Worm (Caenorhabditis elegans) whole organism, L4 larva: ENCODE measurements around the gene F40F8.4.

Source experiments
- F44E2.7 ChIP-seq: fragments of 200-800 bp; sonication (Bioruptor generic); IDR thresholded peaks from 2 replicates; pipeline ENCODE4 v2.1.2; 2022; ENCODE audit warnings: missing genetic modification characterization, missing compliant biosample characterization
- F49E8.2 ChIP-seq: sonication (generic microtip); optimal IDR thresholded peaks from 2 replicates; lab custom pipeline; 2016; ENCODE audit warnings: missing compliant biosample characterization, mild to moderate bottlenecking, missing genetic modification characterization, borderline replicate concordance
- R02D3.7 ChIP-seq: fragments of 150-350 bp; sonication (generic microtip); optimal IDR thresholded peaks from 3 replicates; lab custom pipeline; 2014; ENCODE audit warnings: missing biosample characterization, missing genetic modification characterization
- T20F7.1 ChIP-seq: fragments of 200-800 bp; sonication (Bioruptor generic); optimal IDR thresholded peaks from 2 replicates; lab custom pipeline; 2018; ENCODE audit warnings: mild to moderate bottlenecking, missing genetic modification characterization, missing compliant biosample characterization
- T26A8.4 ChIP-seq: fragments of 200-800 bp; sonication (Bioruptor generic); IDR thresholded peaks from 2 replicates; pipeline ENCODE4 v1.3.6; 2022; ENCODE audit warnings: missing genetic modification characterization, missing compliant biosample characterization
- aha-1 ChIP-seq: fragments of 150-350 bp; peaks from one replicate; lab custom pipeline; 2014; ENCODE audit warnings: missing biosample characterization, missing genetic modification characterization
- ceh-28 ChIP-seq: fragments of 150-350 bp; optimal IDR thresholded peaks from 2 replicates; lab custom pipeline; 2014; ENCODE audit warnings: missing biosample characterization, missing genetic modification reagents, missing genetic modification characterization
- ceh-44 ChIP-seq: fragments of 200-800 bp; sonication (Bioruptor generic); IDR thresholded peaks from 2 replicates; pipeline ENCODE4 v1.3.6; 2022; ENCODE audit warnings: missing genetic modification reagents, missing genetic modification characterization, missing compliant biosample characterization
- ces-1 ChIP-seq: fragments of 150-350 bp; sonication (generic microtip); optimal IDR thresholded peaks from 4 replicates; lab custom pipeline; 2014; ENCODE audit warnings: missing biosample characterization, missing genetic modification reagents, missing genetic modification characterization
- daf-16 ChIP-seq, 3 experiments: sonication (generic microtip); optimal IDR thresholded peaks; 2 replicates each; lab custom pipeline; 2016 to 2017; ENCODE audit warnings: missing genetic modification characterization in 3 of 3, missing genetic modification reagents in 3 of 3, mild to moderate bottlenecking in 2 of 3, missing compliant biosample characterization in 2 of 3, missing biosample characterization in 1 of 3, moderate library complexity in 1 of 3
- daf-19 ChIP-seq: fragments of 200-800 bp; sonication (Bioruptor generic); conservative IDR thresholded peaks from 2 replicates; pipeline ENCODE4 v1.3.6; 2022; ENCODE audit warnings: missing genetic modification characterization, missing compliant biosample characterization
- dpl-1 ChIP-seq: fragments of 150-350 bp; optimal IDR thresholded peaks from 2 replicates; lab custom pipeline; 2014; ENCODE audit warnings: missing biosample characterization, missing genetic modification reagents, missing genetic modification characterization
- dve-1 ChIP-seq: sonication (generic microtip); optimal IDR thresholded peaks from 2 replicates; lab custom pipeline; 2017; ENCODE audit warnings: antibody characterized with exemption, mild to moderate bottlenecking, missing genetic modification characterization, missing compliant biosample characterization; ENCODE audit not compliant: insufficient read depth
- egl-43 ChIP-seq: fragments of 200-800 bp; sonication (Bioruptor generic); IDR thresholded peaks from 2 replicates; pipeline ENCODE4 v1.3.6; 2022; ENCODE audit warnings: missing genetic modification reagents, missing genetic modification characterization, missing compliant biosample characterization
- hlh-11 ChIP-seq: fragments of 200-800 bp; sonication (Bioruptor generic); optimal IDR thresholded peaks from 2 replicates; lab custom pipeline; 2018; ENCODE audit warnings: mild to moderate bottlenecking, missing genetic modification characterization, missing compliant biosample characterization
- hlh-30 ChIP-seq: sonication (generic microtip); optimal IDR thresholded peaks from 2 replicates; lab custom pipeline; 2017; ENCODE audit warnings: antibody characterized with exemption, mild to moderate bottlenecking, missing genetic modification characterization, missing compliant biosample characterization; ENCODE audit not compliant: insufficient read depth
- jun-1 ChIP-seq: fragments of 150-350 bp; optimal IDR thresholded peaks from 2 replicates; lab custom pipeline; 2014; ENCODE audit warnings: missing biosample characterization, missing genetic modification reagents, missing genetic modification characterization
- lsy-2 ChIP-seq, 2 experiments: fragments of 150-350 bp in 1 of 2; sonication (generic microtip) in 1 of 2; optimal IDR thresholded peaks; 2 replicates each; lab custom pipeline; 2014 to 2017; ENCODE audit warnings: missing biosample characterization in 2 of 2, missing genetic modification characterization in 2 of 2
- mes-2 ChIP-seq: sonication (generic microtip); optimal IDR thresholded peaks from 2 replicates; lab custom pipeline; 2016; ENCODE audit warnings: missing genotype, mild to moderate bottlenecking, missing genetic modification characterization, missing compliant biosample characterization; ENCODE audit not compliant: poor library complexity, severe bottlenecking
- mxl-2 ChIP-seq: fragments of 200-800 bp; sonication (Bioruptor generic); conservative IDR thresholded peaks from 2 replicates; pipeline ENCODE4 v1.3.6; 2022; ENCODE audit warnings: missing genetic modification reagents, missing genetic modification characterization, missing compliant biosample characterization
- nhr-111 ChIP-seq: fragments of 200-800 bp; sonication (Bioruptor generic); optimal IDR thresholded peaks from 2 replicates; lab custom pipeline; 2018; ENCODE audit warnings: mild to moderate bottlenecking, missing genetic modification characterization, missing compliant biosample characterization
- nhr-25 ChIP-seq: sonication (generic microtip); optimal IDR thresholded peaks from 2 replicates; lab custom pipeline; 2017; ENCODE audit warnings: missing genetic modification characterization, mild to moderate bottlenecking, missing compliant biosample characterization, antibody characterized with exemption, moderate library complexity, borderline replicate concordance; ENCODE audit not compliant: insufficient read depth
- nhr-28 ChIP-seq: fragments of 150-350 bp; optimal IDR thresholded peaks from 2 replicates; lab custom pipeline; 2014; ENCODE audit warnings: missing biosample characterization, missing genetic modification characterization
- nhr-48 ChIP-seq: sonication (generic microtip); optimal IDR thresholded peaks from 2 replicates; lab custom pipeline; 2016; ENCODE audit warnings: mild to moderate bottlenecking, missing genetic modification characterization, missing compliant biosample characterization
- pha-4 ChIP-seq, 2 experiments: fragments of 150-350 bp in 1 of 2; fragments of 200-800 bp in 1 of 2; sonication (Bioruptor generic) in 1 of 2; IDR thresholded peaks in 1 of 2; optimal IDR thresholded peaks in 1 of 2; 2 replicates each; pipeline versions ENCODE4 v1.3.6 to Lab custom; 2014 to 2022; ENCODE audit warnings: missing genetic modification characterization in 2 of 2, missing genetic modification reagents in 2 of 2, missing biosample characterization in 1 of 2, missing compliant biosample characterization in 1 of 2
- pqm-1 ChIP-seq: sonication (generic microtip); optimal IDR thresholded peaks from 2 replicates; lab custom pipeline; 2017; ENCODE audit warnings: missing biosample characterization, missing genetic modification characterization
- set-16 ChIP-seq: fragments of 200-800 bp; sonication (Bioruptor generic); IDR thresholded peaks from 2 replicates; pipeline ENCODE4 v1.3.6; 2022; ENCODE audit warnings: missing genetic modification reagents, missing genetic modification characterization, missing compliant biosample characterization
- tag-97 ChIP-seq: fragments of 200-800 bp; sonication (Bioruptor generic); IDR thresholded peaks from 2 replicates; pipeline ENCODE4 v1.3.6; 2022; ENCODE audit warnings: missing genetic modification characterization, missing compliant biosample characterization
- unc-62 ChIP-seq, 3 experiments: fragments of 150-350 bp in 1 of 3; sonication (generic microtip); optimal IDR thresholded peaks in 2 of 3; peaks in 1 of 3; 1 replicate in 1 of 3; 2 replicates in 2 of 3; lab custom pipeline; 2014 to 2017; ENCODE audit warnings: missing biosample characterization in 3 of 3, missing genetic modification characterization in 3 of 3, missing genetic modification reagents in 3 of 3, missing genotype in 1 of 3
- zfp-2 ChIP-seq: sonication (generic microtip); optimal IDR thresholded peaks from 2 replicates; lab custom pipeline; 2016; ENCODE audit warnings: mild to moderate bottlenecking, missing genetic modification characterization, missing compliant biosample characterization
- ztf-11 ChIP-seq: fragments of 150-350 bp; optimal IDR thresholded peaks from 2 replicates; lab custom pipeline; 2014; ENCODE audit warnings: missing biosample characterization, missing genetic modification characterization

Gene F40F8.4

DNA sequence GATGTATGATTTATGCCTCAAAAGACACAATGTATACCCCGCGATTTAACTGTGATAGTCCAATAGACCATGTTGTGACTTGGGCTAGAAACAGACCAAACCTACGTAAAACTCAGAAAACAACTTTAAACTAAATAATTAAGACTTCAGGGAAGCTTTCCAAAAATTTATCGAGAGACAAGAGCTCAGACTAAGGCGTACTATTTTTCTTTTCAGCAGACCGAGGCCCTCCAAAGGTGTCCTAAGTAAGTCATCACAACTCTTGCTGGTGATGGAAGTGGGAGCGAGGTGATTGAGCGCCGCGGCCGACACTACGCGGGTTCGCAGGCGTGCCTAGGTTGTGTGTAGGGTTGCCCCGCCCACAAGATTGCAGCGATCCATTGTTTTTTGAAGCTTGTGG lies 27.0 kb upstream of the F40F8.4 start (continued):
- no peak for TF ChIP-seq zfp-2
- no peak for TF ChIP-seq mxl-2 (GFP tag; lab: Robert Waterston, UW)
- peak; percentile 18; the same call in 1 of the 2 replicates for TF ChIP-seq ceh-44 (GFP tag; lab: Robert Waterston, UW)
- TF ChIP-seq ceh-28 (tag; lab: Kevin White, UChicago) = no peak
- no peak for TF ChIP-seq R02D3.7 (tag; lab: Kevin White, UChicago)
- TF ChIP-seq jun-1 (tag; lab: Kevin White, UChicago) = no peak
- TF ChIP-seq F49E8.2 = peak; percentile 91
- TF ChIP-seq aha-1 (tag; lab: Kevin White, UChicago) = peak; percentile 97
- TF ChIP-seq lsy-2 (tag; optimal IDR thresholded peaks at IDR 0.05; lab: Kevin White, UChicago) = peak in 1 of 2 experiments; percentile 61
- no peak for TF ChIP-seq daf-19 (GFP tag; lab: Robert Waterston, UW)
- no peak for TF ChIP-seq pqm-1
- peak; percentile 59 for TF ChIP-seq nhr-111 (GFP tag; lab: Kevin White, UChicago)
- peak; percentile 87 for TF ChIP-seq mes-2
- TF ChIP-seq nhr-48 (tag; lab: Kevin White, UChicago) = peak; percentile 51

DNA sequence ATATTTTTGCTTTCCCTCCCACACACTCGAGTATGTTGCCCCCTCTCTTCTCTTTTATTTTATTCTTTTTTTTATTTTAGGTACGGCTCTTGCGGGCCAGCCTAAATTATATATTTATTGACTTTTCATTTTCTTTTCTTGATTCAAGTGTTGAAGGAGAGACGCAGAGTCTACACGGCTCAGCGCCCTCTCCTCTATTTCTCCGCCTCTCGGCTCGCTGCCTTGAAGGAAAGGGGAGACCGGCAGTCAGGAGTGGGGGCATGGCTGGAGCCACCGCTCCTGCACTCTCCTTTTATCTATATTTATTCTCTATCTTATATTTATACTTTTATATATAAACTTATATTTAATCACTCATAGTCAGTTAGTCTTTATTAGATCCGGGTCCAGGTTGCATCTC lies 26.4 kb upstream of the F40F8.4 start:
- TF ChIP-seq hlh-11 (tag; lab: Kevin White, UChicago) (no peak), lsy-2 (tag; optimal IDR thresholded peaks at IDR 0.05; lab: Kevin White, UChicago) (peak in 1 of 2 experiments; percentile 14), set-16 (peak; percentile 79), daf-16 (GFP tag; optimal IDR thresholded peaks at IDR 0.05; lab: Kevin White, UChicago) (no peak), daf-16 (tag; optimal IDR thresholded peaks at IDR 0.05; lab: Kevin White, UChicago) (peak; percentile 29), dpl-1 (no peak), ztf-11 (tag; lab: Kevin White, UChicago) (no peak), pha-4 (GFP tag; IDR thresholded peaks at IDR 0.05; lab: Robert Waterston, UW) (peak; percentile 32; the same call in 1 of the 2 replicates), pha-4 (tag; optimal IDR thresholded peaks at IDR 0.05; lab: Kevin White, UChicago) (no peak), mes-2 (peak; percentile 3), dve-1 (tag; lab: Kevin White, UChicago) (peak; percentile 16), hlh-30 (tag; lab: Kevin White, UChicago) (peak; percentile 13)

DNA sequence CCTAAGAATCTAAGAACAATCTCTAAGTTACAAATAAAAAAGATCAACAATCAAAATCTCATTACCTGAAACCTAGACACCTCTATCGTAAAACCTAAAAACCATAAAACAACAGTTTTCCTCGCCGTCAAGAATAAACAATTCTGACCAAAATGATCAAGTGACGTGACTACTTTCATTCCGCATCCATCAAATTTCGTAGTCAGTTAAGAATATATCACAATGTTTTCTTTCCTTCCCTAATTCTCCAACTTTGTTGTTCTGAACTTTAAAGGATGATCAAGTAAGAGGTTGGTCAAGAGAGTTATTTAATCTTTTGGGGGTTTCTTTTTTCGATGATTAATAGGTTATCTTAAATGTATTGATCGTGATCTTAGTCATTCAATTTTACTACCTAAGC lies 23.3 kb upstream of the F40F8.4 start:
- TF ChIP-seq hlh-30 (tag; lab: Kevin White, UChicago) (peak; percentile 23), nhr-28 (peak; percentile 67), T20F7.1 (GFP tag; lab: Kevin White, UChicago) (no peak)

DNA sequence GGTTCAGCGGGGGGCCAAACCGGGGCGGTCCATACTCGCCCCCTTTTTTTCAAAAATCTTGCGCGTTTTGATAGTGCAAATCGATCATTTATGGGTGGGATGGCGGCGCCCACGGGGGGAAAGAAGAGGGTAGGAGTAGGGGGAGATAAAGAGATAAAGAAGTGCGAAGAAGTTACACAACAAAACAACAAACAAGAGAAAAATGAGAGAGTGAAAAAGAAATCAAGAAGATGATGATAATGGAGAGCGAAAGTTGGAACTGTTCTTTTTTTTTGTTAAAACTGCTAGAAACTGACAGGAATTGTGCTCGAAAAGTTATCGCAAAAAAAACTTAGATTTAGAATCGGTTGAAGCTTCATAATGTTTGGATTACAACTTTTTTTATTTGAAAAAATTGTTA lies 22.4 kb upstream of the F40F8.4 start, which contains the start of gene ptr-13:
Gene ptr-13 (minus strand): TSS at position 92 of the 400 bp plus-strand sequence.
- TF ChIP-seq aha-1 (tag; lab: Kevin White, UChicago) (peak; percentile 6), nhr-28 (peak; percentile 41), mxl-2 (GFP tag; lab: Robert Waterston, UW) (no peak)

DNA sequence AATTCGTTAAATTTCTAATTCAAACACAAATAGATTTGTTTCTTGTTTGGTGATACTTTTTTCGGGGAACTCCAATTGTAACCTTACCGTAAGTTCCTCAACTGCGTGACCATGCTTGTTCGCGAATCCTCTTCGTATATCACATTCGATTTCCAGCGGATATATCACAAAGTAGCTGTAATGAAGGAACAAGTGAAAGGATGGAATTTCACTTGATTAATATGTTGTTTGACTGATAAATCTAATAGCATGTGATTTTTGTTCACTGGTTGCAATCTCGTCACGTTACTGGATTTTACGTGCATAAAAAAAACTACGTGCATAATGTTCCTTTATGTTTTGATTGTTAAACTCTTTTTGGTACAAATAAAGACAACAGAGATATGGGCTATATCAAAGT lies 21.6 kb upstream of the F40F8.4 start:
- TF ChIP-seq T26A8.4 (no peak), egl-43 (no peak), ces-1 (no peak), F44E2.7 (no peak), tag-97 (no peak), mes-2 (no peak), unc-62 (GFP tag; optimal IDR thresholded peaks at IDR 0.05 in 1 of 2; lab: Kevin White, UChicago) (no peak), unc-62 (tag; optimal IDR thresholded peaks at IDR 0.05; lab: Kevin White, UChicago) (no peak), lsy-2 (tag; optimal IDR thresholded peaks at IDR 0.05; lab: Kevin White, UChicago) (no peak), aha-1 (tag; lab: Kevin White, UChicago) (peak; percentile 65), nhr-25 (tag; lab: Kevin White, UChicago) (no peak), nhr-28 (peak; percentile 5), mxl-2 (GFP tag; lab: Robert Waterston, UW) (no peak)
